Fruit fly (Drosophila melanogaster): Measurements from ENCODE around the gene CG15756.

DNA sequence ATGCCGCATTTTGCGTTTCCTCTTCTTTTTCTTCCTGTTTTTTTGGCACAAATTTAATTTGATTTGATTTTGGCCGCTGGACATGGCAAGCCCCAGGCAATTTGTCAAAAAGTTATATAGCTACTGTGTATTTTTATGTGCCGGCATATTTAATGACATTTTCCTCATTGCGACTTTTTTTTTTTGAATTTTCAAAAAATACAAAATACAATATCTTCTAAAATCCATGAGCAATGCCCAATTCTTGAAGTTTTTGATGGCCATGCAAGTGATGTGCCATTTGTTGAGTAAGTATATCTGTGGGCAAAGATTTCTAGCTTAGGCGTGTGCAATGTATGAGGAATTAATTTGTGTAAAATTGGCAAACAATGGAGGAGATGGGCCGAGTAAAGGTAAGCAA is 21.5 kb downstream of the CG15756 start, which contains the start of gene CG11816:
- no peak for TF ChIP-seq CG14965 (GFP tag; optimal IDR thresholded peaks at IDR 0.05; ENCODE audit: borderline replicate concordance)
- TF ChIP-seq Xrp1 (GFP tag; IDR thresholded peaks at IDR 0.05) = no peak
